Worm (Caenorhabditis elegans) whole organism, L2 larva: Measurements from ENCODE around the gene srh-99.

Source experiments
- F13H6.1 ChIP-seq: sonication (generic microtip); optimal IDR thresholded peaks from 2 replicates; lab custom pipeline; 2016; ENCODE audit warnings: missing genetic modification characterization, missing compliant biosample characterization
- Y55F3AM.14 ChIP-seq: fragments of 200-800 bp; sonication (Bioruptor generic); optimal IDR thresholded peaks from 2 replicates; lab custom pipeline; 2018; ENCODE audit warnings: mild to moderate bottlenecking, missing genetic modification characterization, missing compliant biosample characterization
- ama-1 ChIP-seq: fragments of 150-350 bp; optimal IDR thresholded peaks from 2 replicates; lab custom pipeline; 2018; ENCODE audit warnings: inconsistent platforms
- dmd-4 ChIP-seq: sonication (generic microtip); optimal IDR thresholded peaks from 2 replicates; lab custom pipeline; 2017; ENCODE audit warnings: missing biosample characterization, missing genetic modification characterization
- egl-27 ChIP-seq: sonication (generic microtip); optimal IDR thresholded peaks from 3 replicates; lab custom pipeline; 2017; ENCODE audit warnings: missing biosample characterization, missing genetic modification reagents, missing genetic modification characterization
- elt-1 ChIP-seq: fragments of 150-350 bp; optimal IDR thresholded peaks from 2 replicates; lab custom pipeline; 2014; ENCODE audit warnings: missing biosample characterization, missing genetic modification characterization
- elt-3 ChIP-seq: sonication (generic microtip); optimal IDR thresholded peaks from 2 replicates; lab custom pipeline; 2017; ENCODE audit warnings: missing biosample characterization, missing genetic modification characterization
- fos-1 ChIP-seq: fragments of 150-350 bp; optimal IDR thresholded peaks from 2 replicates; lab custom pipeline; 2014; ENCODE audit warnings: missing biosample characterization, missing genetic modification characterization
- mdl-1 ChIP-seq, 2 experiments: fragments of 150-350 bp in 1 of 2; sonication (generic microtip) in 1 of 2; optimal IDR thresholded peaks; 2 replicates each; lab custom pipeline; 2017; ENCODE audit warnings: missing biosample characterization in 2 of 2, missing genetic modification characterization in 2 of 2
- nhr-23 ChIP-seq: fragments of 150-350 bp; optimal IDR thresholded peaks from 2 replicates; lab custom pipeline; 2014; ENCODE audit warnings: missing biosample characterization, missing genetic modification reagents, missing genetic modification characterization
- nhr-237 ChIP-seq: fragments of 150-350 bp; optimal IDR thresholded peaks from 2 replicates; lab custom pipeline; 2014; ENCODE audit warnings: missing biosample characterization, missing genetic modification characterization
- skn-1 ChIP-seq: sonication (generic microtip); optimal IDR thresholded peaks from 2 replicates; lab custom pipeline; 2017; ENCODE audit warnings: missing biosample characterization, missing genetic modification characterization
- snpc-4 ChIP-seq: fragments of 150-350 bp; optimal IDR thresholded peaks from 2 replicates; lab custom pipeline; 2014; ENCODE audit warnings: missing biosample characterization, missing genetic modification characterization
- unc-55 ChIP-seq: fragments of 150-350 bp; sonication (generic microtip); optimal IDR thresholded peaks from 3 replicates; lab custom pipeline; 2014; ENCODE audit warnings: missing biosample characterization, missing genetic modification reagents, missing genetic modification characterization

- no peak for TF ChIP-seq snpc-4 (tag; lab: Kevin White, UChicago)
- TF ChIP-seq unc-55, result no peak
- TF ChIP-seq elt-3 (tag; lab: Kevin White, UChicago), result no peak
- no peak for TF ChIP-seq F13H6.1 (tag; lab: Kevin White, UChicago)
- TF ChIP-seq dmd-4, result no peak
- TF ChIP-seq nhr-237, result no peak
- TF ChIP-seq ama-1 (lab: Kevin White, UChicago), result no peak
- TF ChIP-seq Y55F3AM.14, result no peak
- TF ChIP-seq skn-1 (tag; lab: Kevin White, UChicago), result no peak
- no peak for TF ChIP-seq elt-1 (tag; lab: Kevin White, UChicago)
- TF ChIP-seq mdl-1 (tag; optimal IDR thresholded peaks at IDR 0.05; lab: Kevin White, UChicago), result no peak
- TF ChIP-seq fos-1 (tag; lab: Kevin White, UChicago), result no peak
- no peak for TF ChIP-seq egl-27 (tag; lab: Kevin White, UChicago)
- no peak for TF ChIP-seq nhr-23 (tag; lab: Kevin White, UChicago)
These were observed 11.0 kb downstream of the srh-99 start, which contains the start of gene srx-108 for ce11 chrII:3705320-3705719.
